Fruit fly (Drosophila melanogaster): ENCODE measurements around the gene P5cr.

The P5cr gene

DNA sequence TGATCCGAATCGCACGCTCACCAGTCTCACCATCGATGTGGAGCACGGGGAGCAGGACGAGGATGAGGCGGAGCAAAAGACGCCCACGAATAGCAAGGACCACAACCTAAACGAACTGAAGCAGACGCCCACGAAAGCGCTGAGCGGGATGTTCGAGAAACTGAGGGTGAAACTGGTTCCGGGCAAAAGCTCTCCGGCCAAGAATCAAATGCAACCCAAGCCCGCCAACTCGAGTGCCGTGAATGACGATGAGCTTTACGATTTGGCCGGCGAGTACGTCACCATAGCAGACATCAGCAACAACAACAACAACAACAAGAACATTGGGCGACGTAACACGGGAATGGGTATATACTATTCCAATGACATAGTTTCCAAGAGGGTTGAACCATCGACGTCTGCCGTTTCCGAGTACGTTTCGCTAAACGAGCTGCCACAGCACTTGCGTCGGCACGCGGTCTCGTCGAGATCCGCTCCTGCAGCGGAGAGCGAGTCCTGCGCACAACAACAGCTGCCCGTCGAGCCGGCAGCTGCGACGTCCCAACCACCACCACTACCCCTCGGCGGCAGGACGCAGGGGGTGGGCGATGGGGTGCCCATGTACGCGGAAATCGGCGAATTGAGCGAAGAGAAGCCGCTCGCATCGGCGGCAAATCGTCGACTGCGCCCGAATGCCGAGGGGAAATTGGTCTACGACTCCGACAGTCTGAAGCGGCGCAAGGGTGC is 11.2 kb upstream of the P5cr start (continued):
- TF ChIP-seq ase (GFP tag; IDR thresholded peaks at IDR 0.05) = peak; percentile 53; the same call in 1 of the 3 replicates
- TF ChIP-seq chinmo (GFP tag; IDR thresholded peaks at IDR 0.05; ENCODE audit: partially characterized antibody) = 0 out of 4 replicates have a peak, but pooled peaks have one; percentile 39
- TF ChIP-seq CG11504 (tag; optimal IDR thresholded peaks at IDR 0.05) = peak; percentile 87
- TF ChIP-seq ac (GFP tag; optimal IDR thresholded peaks at IDR 0.05) = no peak
- TF ChIP-seq NfI (GFP tag; optimal IDR thresholded peaks at IDR 0.05) = no peak
- peak; percentile 47 for TF ChIP-seq Rfx (GFP tag; IDR thresholded peaks at IDR 0.05)
- peak; percentile 3 for TF ChIP-seq CG10543 (GFP tag; optimal IDR thresholded peaks at IDR 0.05)
- TF ChIP-seq esg (GFP tag; conservative IDR thresholded peaks at IDR 0.05) = no peak
- TF ChIP-seq z (GFP tag; IDR thresholded peaks at IDR 0.05) = no peak
- TF ChIP-seq so (GFP tag; IDR thresholded peaks at IDR 0.05) = no peak
- TF ChIP-seq sr (GFP tag; IDR thresholded peaks at IDR 0.05) = peak; percentile 51; the same call in 2 of the 3 replicates
- TF ChIP-seq Sry-δ (GFP tag; optimal IDR thresholded peaks at IDR 0.05) = no peak
- peak; percentile 18; the same call in 1 of the 2 replicates for TF ChIP-seq CG32532 (GFP tag; IDR thresholded peaks at IDR 0.05)
- no peak for TF ChIP-seq tio (GFP tag; optimal IDR thresholded peaks at IDR 0.05)
- no peak for TF ChIP-seq zen2 (GFP tag; IDR thresholded peaks at IDR 0.05; ENCODE audit: partially characterized antibody)
- no peak for TF ChIP-seq CG15696 (tag; optimal IDR thresholded peaks at IDR 0.05)
- TF ChIP-seq CG11093 (GFP tag; IDR thresholded peaks at IDR 0.05) = no peak
- no peak for TF ChIP-seq CG2889 (GFP tag; IDR thresholded peaks at IDR 0.05)
- no peak for TF ChIP-seq CG12104 (GFP tag; optimal IDR thresholded peaks at IDR 0.05)
- TF ChIP-seq CG31441 (GFP tag; IDR thresholded peaks at IDR 0.05) = no peak
- no peak for TF ChIP-seq Dfd (GFP tag; optimal IDR thresholded peaks at IDR 0.05)
- no peak for TF ChIP-seq CG1529 (GFP tag; optimal IDR thresholded peaks at IDR 0.05)
- no peak for TF ChIP-seq hbn (GFP tag; IDR thresholded peaks at IDR 0.05; ENCODE audit: partially characterized antibody)
- TF ChIP-seq vfl (GFP tag; optimal IDR thresholded peaks at IDR 0.05) = no peak
- TF ChIP-seq nerfin-1 (tag; optimal IDR thresholded peaks at IDR 0.05) = peak; percentile 97
- TF ChIP-seq dan (GFP tag; IDR thresholded peaks at IDR 0.05) = no peak
- no peak for TF ChIP-seq CG13287 (GFP tag; IDR thresholded peaks at IDR 0.05; ENCODE audit: partially characterized antibody)
- no peak for TF ChIP-seq CG15073 (GFP tag; optimal IDR thresholded peaks at IDR 0.05)
- no peak for TF ChIP-seq C15 (GFP tag; IDR thresholded peaks at IDR 0.05)
- no peak for TF ChIP-seq Mrtf (GFP tag; IDR thresholded peaks at IDR 0.05)
- no peak for TF ChIP-seq CG7963 (GFP tag; IDR thresholded peaks at IDR 0.05; ENCODE audit: partially characterized antibody)
- TF ChIP-seq CG4360 (GFP tag; IDR thresholded peaks at IDR 0.05) = peak; percentile 87
- peak; percentile 61 for TF ChIP-seq Med (GFP tag)
- TF ChIP-seq ERR (GFP tag; optimal IDR thresholded peaks at IDR 0.05) = no peak
- 0 out of 3 replicates have a peak, but pooled peaks have one; percentile 9 for TF ChIP-seq CG34224 (GFP tag; IDR thresholded peaks at IDR 0.05; ENCODE audit: partially characterized antibody)
- no peak for TF ChIP-seq CG9932 (GFP tag; IDR thresholded peaks at IDR 0.05)
- 0 out of 2 replicates have a peak, but pooled peaks have one; percentile 15 for TF ChIP-seq CG4404 (GFP tag; IDR thresholded peaks at IDR 0.05)
- TF ChIP-seq sob (GFP tag; IDR thresholded peaks at IDR 0.05) = 0 out of 2 replicates have a peak, but pooled peaks have one; percentile 15
- TF ChIP-seq Dll (GFP tag; IDR thresholded peaks at IDR 0.05; ENCODE audit: partially characterized antibody) = peak; percentile 41; the same call in 1 of the 4 replicates
- TF ChIP-seq Chrac-16 (GFP tag; optimal IDR thresholded peaks at IDR 0.05) = no peak
- no peak for TF ChIP-seq CG5953 (GFP tag; IDR thresholded peaks at IDR 0.05)
- no peak for TF ChIP-seq ATbp (GFP tag; optimal IDR thresholded peaks at IDR 0.05)
- TF ChIP-seq Hr51 (GFP tag; optimal IDR thresholded peaks at IDR 0.05) = peak in 1 of 2 experiments; percentile 54
- TF ChIP-seq bcd (GFP tag; optimal IDR thresholded peaks at IDR 0.05) = no peak
- TF ChIP-seq E2f2 (GFP tag; IDR thresholded peaks at IDR 0.05) = peak; percentile 64
- no peak for TF ChIP-seq ab (GFP tag; optimal IDR thresholded peaks at IDR 0.05)
- no peak for TF ChIP-seq lov (optimal IDR thresholded peaks at IDR 0.05)
- no peak for TF ChIP-seq lov (GFP tag; IDR thresholded peaks at IDR 0.05)
- no peak for TF ChIP-seq btn (GFP tag; optimal IDR thresholded peaks at IDR 0.05)
- TF ChIP-seq CG12155 (GFP tag; optimal IDR thresholded peaks at IDR 0.05) = peak; percentile 25
